Worm (Caenorhabditis elegans): Measurements from ENCODE around the gene nhr-112.

ce11 chrV:16672198-16672597 lies 51.4 kb downstream of the nhr-112 start, which contains the start of gene F14F8.8:
- no peak for TF ChIP-seq hmg-4 (GFP tag; optimal IDR thresholded peaks at IDR 0.05)
- TF ChIP-seq ama-1 (optimal IDR thresholded peaks at IDR 0.05), result no peak
- no peak for TF ChIP-seq hmbx-1 (tag; optimal IDR thresholded peaks at IDR 0.05)
- no peak for TF ChIP-seq aly-1 (tag; optimal IDR thresholded peaks at IDR 0.05)
- TF ChIP-seq ceh-36 (tag; optimal IDR thresholded peaks at IDR 0.05), result no peak
- TF ChIP-seq tra-4 (tag; optimal IDR thresholded peaks at IDR 0.05), result no peak
- no peak for TF ChIP-seq sea-1 (GFP tag; conservative IDR thresholded peaks at IDR 0.05)
- no peak for TF ChIP-seq B0310.2 (tag; optimal IDR thresholded peaks at IDR 0.05)
- no peak for TF ChIP-seq tbx-11 (GFP tag; IDR thresholded peaks at IDR 0.05)
